Fruit fly (Drosophila melanogaster): ENCODE results near the gene CG11899.

CG11899 gene

dm6 chr3R:29228745-29229448, 28.6 kb downstream of the CG11899 start, which contains the start of gene Usp1 (continued):
- TF ChIP-seq ATbp (GFP tag; optimal IDR thresholded peaks at IDR 0.05) (no peak), dimm (GFP tag; IDR thresholded peaks at IDR 0.05) (no peak), Ets65A (GFP tag) (no peak), Bteb2 (GFP tag; optimal IDR thresholded peaks at IDR 0.05) (no peak), gce (GFP tag; IDR thresholded peaks at IDR 0.05) (no peak), peb (GFP tag; IDR thresholded peaks at IDR 0.05) (no peak), CG9876 (GFP tag; optimal IDR thresholded peaks at IDR 0.05) (no peak), hbn (GFP tag; IDR thresholded peaks at IDR 0.05; ENCODE audit: partially characterized antibody) (peak; percentile 87), CG6765 (GFP tag; optimal IDR thresholded peaks at IDR 0.05) (no peak), zf30C (GFP tag; optimal IDR thresholded peaks at IDR 0.05) (no peak), Rx (GFP tag; IDR thresholded peaks at IDR 0.05) (no peak), CG12659 (GFP tag; optimal IDR thresholded peaks at IDR 0.05) (peak; percentile 66), BEAF-32 (GFP tag; optimal IDR thresholded peaks at IDR 0.05) (peak; percentile 94), Dp (GFP tag; optimal IDR thresholded peaks at IDR 0.05) (peak; percentile 90), CG8924 (tag; optimal IDR thresholded peaks at IDR 0.05) (peak; percentile 27), NC2α (GFP tag; optimal IDR thresholded peaks at IDR 0.05) (no peak), CG11695 (GFP tag; IDR thresholded peaks at IDR 0.05) (no peak), CG3995 (GFP tag; optimal IDR thresholded peaks at IDR 0.05) (no peak), CG2202 (tag; optimal IDR thresholded peaks at IDR 0.05) (no peak), onecut (GFP tag; IDR thresholded peaks at IDR 0.05) (peak; percentile 61; the same call in 1 of the 2 replicates), Scr (GFP tag; IDR thresholded peaks at IDR 0.05; ENCODE audit: partially characterized antibody) (peak; percentile 93), chinmo (GFP tag; IDR thresholded peaks at IDR 0.05; ENCODE audit: partially characterized antibody) (peak; percentile 91; the same call in 2 of the 4 replicates), dati (GFP tag; IDR thresholded peaks at IDR 0.05) (no peak), CG6791 (GFP tag; IDR thresholded peaks at IDR 0.05; ENCODE audit: partially characterized antibody) (peak; percentile 99), zen (tag; optimal IDR thresholded peaks at IDR 0.05) (peak; percentile 47), Dref (GFP tag; IDR thresholded peaks at IDR 0.05) (peak; percentile 100), mirr (GFP tag; optimal IDR thresholded peaks at IDR 0.05) (peak; percentile 18), Optix (GFP tag; IDR thresholded peaks at IDR 0.05) (no peak), Lhr (GFP tag; optimal IDR thresholded peaks at IDR 0.05) (peak; percentile 32), emc (GFP tag; optimal IDR thresholded peaks at IDR 0.05) (no peak), HLH4C (GFP tag; IDR thresholded peaks at IDR 0.05; ENCODE audit: partially characterized antibody) (peak; percentile 99), CG9797 (GFP tag; optimal IDR thresholded peaks at IDR 0.05) (peak; percentile 44), CG7745 (tag; optimal IDR thresholded peaks at IDR 0.05) (no peak), HmgZ (tag; optimal IDR thresholded peaks at IDR 0.05) (peak; percentile 37), Opbp (GFP tag; IDR thresholded peaks at IDR 0.05; ENCODE audit: partially characterized antibody) (peak; percentile 96), lbe (GFP tag; optimal IDR thresholded peaks at IDR 0.05) (no peak), CG7963 (GFP tag; IDR thresholded peaks at IDR 0.05; ENCODE audit: partially characterized antibody) (peak; percentile 97), sens (GFP tag) (peak; percentile 77), nerfin-2 (GFP tag; IDR thresholded peaks at IDR 0.05; ENCODE audit: partially characterized antibody) (peak; percentile 96), Hmx (GFP tag; optimal IDR thresholded peaks at IDR 0.05) (no peak), Bgb (GFP tag; IDR thresholded peaks at IDR 0.05; ENCODE audit: partially characterized antibody) (peak; percentile 98), CG3163 (GFP tag; optimal IDR thresholded peaks at IDR 0.05) (peak; percentile 5), CHES-1-like (GFP tag; optimal IDR thresholded peaks at IDR 0.05) (no peak), CG18619 (GFP tag; optimal IDR thresholded peaks at IDR 0.05) (no peak), CG2129 (GFP tag; IDR thresholded peaks at IDR 0.05; ENCODE audit: partially characterized antibody) (peak; percentile 78), CG9727 (GFP tag; optimal IDR thresholded peaks at IDR 0.05) (no peak), Elba2 (GFP tag; optimal IDR thresholded peaks at IDR 0.05) (no peak), CG7372 (GFP tag; IDR thresholded peaks at IDR 0.05) (no peak), CG13287 (GFP tag; IDR thresholded peaks at IDR 0.05; ENCODE audit: partially characterized antibody) (peak; percentile 96)

Data from whole organism, embryonic.